Fruit fly (Drosophila melanogaster) whole organism, wandering third instar larva: ENCODE results near the gene Reph.
A peak's percentile ranks its signal among the peaks of the same experiment; 100 is the strongest.

Experiments
- Abd-B ChIP-seq: fragments of >200 bp; optimal IDR thresholded peaks from 2 replicates; lab custom pipeline; 2017; ENCODE audit warnings: missing biosample characterization, missing genetic modification characterization
- CG9705 ChIP-seq: fragments of 200-800 bp; sonication (Bioruptor generic); optimal IDR thresholded peaks from 2 replicates; lab custom pipeline; 2018; ENCODE audit warnings: missing biosample characterization, mild to moderate bottlenecking, missing genetic modification characterization
- CrebA ChIP-seq: fragments of 200-800 bp; sonication (Bioruptor generic); optimal IDR thresholded peaks from 2 replicates; lab custom pipeline; 2016; ENCODE audit warnings: missing biosample characterization, mild to moderate bottlenecking, missing genetic modification characterization, borderline replicate concordance
- Dfd ChIP-seq: fragments of >200 bp; optimal IDR thresholded peaks from 2 replicates; lab custom pipeline; 2017; ENCODE audit warnings: missing biosample characterization, missing genetic modification characterization
- Dif ChIP-seq: fragments of 200-275, 200-300 bp; sonication (Bioruptor generic); optimal IDR thresholded peaks from 2 replicates; lab custom pipeline; 2018; ENCODE audit warnings: missing biosample characterization, missing genetic modification characterization; ENCODE audit not compliant: partially characterized antibody
- GATAd ChIP-seq: sonication (Bioruptor generic); optimal IDR thresholded peaks from 2 replicates; lab custom pipeline; 2016; ENCODE audit warnings: missing biosample characterization, missing genetic modification characterization
- HLH106 ChIP-seq: fragments of 200-800 bp; optimal IDR thresholded peaks from 3 replicates; lab custom pipeline; 2019; ENCODE audit warnings: missing biosample characterization, mild to moderate bottlenecking, missing genetic modification characterization, moderate library complexity
- Hr78 ChIP-seq: fragments of >200 bp; optimal IDR thresholded peaks from 2 replicates; lab custom pipeline; 2017; ENCODE audit warnings: missing biosample characterization, missing genetic modification characterization
- Hr83 ChIP-seq: fragments of 200-300 bp; sonication (Bioruptor generic); optimal IDR thresholded peaks from 2 replicates; lab custom pipeline; 2016; ENCODE audit warnings: missing biosample characterization, mild to moderate bottlenecking, missing genetic modification characterization, moderate library complexity; ENCODE audit not compliant: poor library complexity, severe bottlenecking
- Jra ChIP-seq: sonication (Bioruptor generic); optimal IDR thresholded peaks from 2 replicates; lab custom pipeline; 2016; ENCODE audit warnings: missing biosample characterization, missing genetic modification characterization
- Mio ChIP-seq: sonication (Bioruptor generic); optimal IDR thresholded peaks from 2 replicates; lab custom pipeline; 2016; ENCODE audit warnings: missing biosample characterization, missing genetic modification characterization
- Myc ChIP-seq: fragments of >200 bp; optimal IDR thresholded peaks from 2 replicates; lab custom pipeline; 2017
- N ChIP-seq: fragments of >200 bp; optimal IDR thresholded peaks from 2 replicates; lab custom pipeline; 2018; ENCODE audit warnings: missing biosample characterization, missing external identifiers, missing genetic modification characterization
- OdsH ChIP-seq: fragments of 200-800 bp; sonication (Bioruptor generic); optimal IDR thresholded peaks from 2 replicates; lab custom pipeline; 2016; ENCODE audit warnings: missing biosample characterization, mild to moderate bottlenecking, missing genetic modification characterization
- Rel ChIP-seq, 2 experiments: fragments of 200-800 bp; sonication (Bioruptor generic) in 1 of 2; optimal IDR thresholded peaks; 2 replicates in 1 of 2; 3 replicates in 1 of 2; lab custom pipeline; 2016 to 2019; ENCODE audit warnings: mild to moderate bottlenecking in 2 of 2, missing biosample characterization in 2 of 2, missing genetic modification characterization in 2 of 2, moderate library complexity in 1 of 2
- Sp1 ChIP-seq: fragments of 200-800 bp; sonication (Bioruptor generic); optimal IDR thresholded peaks from 3 replicates; lab custom pipeline; 2019; ENCODE audit warnings: missing biosample characterization, mild to moderate bottlenecking, missing genetic modification characterization, moderate library complexity
- Vsx2 ChIP-seq: fragments of 200-300, 225-300 bp; sonication (Bioruptor generic); optimal IDR thresholded peaks from 2 replicates; lab custom pipeline; 2018; ENCODE audit warnings: missing biosample characterization, missing genetic modification characterization; ENCODE audit not compliant: partially characterized antibody
- br ChIP-seq: fragments of 200-800 bp; sonication (Bioruptor generic); optimal IDR thresholded peaks from 2 replicates; lab custom pipeline; 2016; ENCODE audit warnings: missing biosample characterization, missing genetic modification characterization
- brk ChIP-seq: fragments of 200-800 bp; sonication (Bioruptor generic); optimal IDR thresholded peaks from 2 replicates; lab custom pipeline; 2016; ENCODE audit warnings: missing biosample characterization, mild to moderate bottlenecking, missing genetic modification characterization
- dl ChIP-seq, 2 experiments: fragments of 175-275, 200-275 bp in 1 of 2; fragments of 200-275 bp in 1 of 2; sonication (Bioruptor generic); optimal IDR thresholded peaks; lab custom pipeline; 2018; ENCODE audit warnings: mild to moderate bottlenecking in 2 of 2, missing biosample characterization in 2 of 2, missing genetic modification characterization in 2 of 2, moderate library complexity in 2 of 2; ENCODE audit not compliant: partially characterized antibody in 2 of 2, insufficient read depth in 1 of 2
- dmrt93B ChIP-seq: fragments of 200-800 bp; sonication (Bioruptor generic); optimal IDR thresholded peaks from 2 replicates; lab custom pipeline; 2018; ENCODE audit warnings: missing biosample characterization, mild to moderate bottlenecking, missing genetic modification characterization
- dsf ChIP-seq: sonication (Bioruptor generic); optimal IDR thresholded peaks from 2 replicates; lab custom pipeline; 2016; ENCODE audit warnings: missing biosample characterization, missing genetic modification characterization, borderline replicate concordance
- ey ChIP-seq: fragments of 200-800 bp; sonication (Bioruptor generic); optimal IDR thresholded peaks from 2 replicates; lab custom pipeline; 2016; ENCODE audit warnings: missing biosample characterization, missing genetic modification characterization
- foxo ChIP-seq, 2 experiments: fragments of 200-800 bp; sonication (Bioruptor generic); optimal IDR thresholded peaks; 2 replicates in 1 of 2; 3 replicates in 1 of 2; lab custom pipeline; 2016 to 2017; ENCODE audit warnings: missing biosample characterization in 2 of 2, missing genetic modification characterization in 2 of 2
- fru ChIP-seq: fragments of 200-800 bp; sonication (Bioruptor generic); optimal IDR thresholded peaks from 3 replicates; lab custom pipeline; 2016; ENCODE audit warnings: missing biosample characterization, mild to moderate bottlenecking, missing genetic modification characterization
- h ChIP-seq: fragments of 200-800 bp; sonication (Bioruptor generic); optimal IDR thresholded peaks from 3 replicates; lab custom pipeline; 2016; ENCODE audit warnings: missing biosample characterization, mild to moderate bottlenecking, missing genetic modification characterization
- jim ChIP-seq: fragments of 175-275, 200-325 bp; sonication (Bioruptor generic); optimal IDR thresholded peaks from 2 replicates; lab custom pipeline; 2016; ENCODE audit warnings: missing biosample characterization, mild to moderate bottlenecking, missing genetic modification characterization
- lola ChIP-seq: fragments of >200 bp; optimal IDR thresholded peaks from 2 replicates; lab custom pipeline; 2017; ENCODE audit warnings: missing biosample characterization, missing genetic modification characterization
- pan ChIP-seq: fragments of >200 bp; optimal IDR thresholded peaks from 2 replicates; lab custom pipeline; 2017
- psq ChIP-seq: fragments of 200-800 bp; sonication (Bioruptor generic); optimal IDR thresholded peaks from 3 replicates; lab custom pipeline; 2017; ENCODE audit warnings: missing biosample characterization, mild to moderate bottlenecking, missing genetic modification characterization, moderate library complexity
- rgr ChIP-seq: fragments of 200-800 bp; sonication (Bioruptor generic); optimal IDR thresholded peaks from 3 replicates; lab custom pipeline; 2016; ENCODE audit warnings: missing biosample characterization, mild to moderate bottlenecking, missing genetic modification characterization
- sage ChIP-seq: fragments of 200-800 bp; sonication (Bioruptor generic); optimal IDR thresholded peaks from 2 replicates; lab custom pipeline; 2016; ENCODE audit warnings: missing biosample characterization, mild to moderate bottlenecking, missing genetic modification characterization
- sv ChIP-seq: fragments of 200-800 bp; sonication (Bioruptor generic); optimal IDR thresholded peaks from 3 replicates; lab custom pipeline; 2016; ENCODE audit warnings: missing biosample characterization, missing genetic modification characterization
- tai ChIP-seq: sonication (Bioruptor generic); optimal IDR thresholded peaks from 2 replicates; lab custom pipeline; 2016; ENCODE audit warnings: missing biosample characterization, missing genetic modification characterization
- woc ChIP-seq: sonication (Bioruptor generic); optimal IDR thresholded peaks from 2 replicates; lab custom pipeline; 2016; ENCODE audit warnings: missing biosample characterization, mild to moderate bottlenecking, missing genetic modification characterization

The Reph gene

DNA sequence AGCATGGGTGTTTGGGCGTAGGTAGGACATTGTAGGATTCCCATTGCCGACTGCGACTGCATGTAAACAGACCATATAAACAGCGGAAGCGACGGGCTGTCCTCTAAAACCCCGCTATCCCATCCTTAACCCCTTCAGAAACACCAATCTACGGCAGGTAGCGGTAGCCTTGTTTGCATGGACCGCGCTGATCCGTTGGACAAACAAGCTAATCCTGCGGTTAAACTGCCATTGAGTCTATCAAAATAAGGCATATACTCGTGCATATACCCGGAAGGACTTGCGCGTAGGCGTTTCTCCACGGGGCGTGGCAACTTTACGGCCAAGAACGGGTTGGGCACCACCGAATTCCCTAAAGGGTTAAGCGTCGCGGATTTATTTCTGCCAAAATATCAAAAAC, 30.6 kb downstream of the Reph start:
- TF ChIP-seq dl (GFP tag; optimal IDR thresholded peaks at IDR 0.05; lab: Kevin White, UChicago; ENCODE audit: insufficient read depth in 1 of 2, partially characterized antibody in 2 of 2), result no peak
- TF ChIP-seq sv (GFP tag; lab: Kevin White, UChicago), result no peak
- no peak for TF ChIP-seq lola (GFP tag; lab: Kevin White, UChicago)
- TF ChIP-seq tai, result no peak
- no peak for TF ChIP-seq psq (GFP tag; lab: Kevin White, UChicago)
- TF ChIP-seq jim (GFP tag; lab: Kevin White, UChicago), result no peak
- TF ChIP-seq sage (GFP tag; lab: Kevin White, UChicago), result no peak
- no peak for TF ChIP-seq Dfd (GFP tag; lab: Kevin White, UChicago)
- TF ChIP-seq ey, result no peak
- TF ChIP-seq Myc (lab: Kevin White, UChicago), result no peak
- TF ChIP-seq HLH106 (tag; lab: Kevin White, UChicago), result no peak
- no peak for TF ChIP-seq Sp1 (GFP tag; lab: Kevin White, UChicago)
- no peak for TF ChIP-seq brk (GFP tag; lab: Kevin White, UChicago)
- TF ChIP-seq dmrt93B (GFP tag; lab: Kevin White, UChicago), result no peak
- TF ChIP-seq h (GFP tag; lab: Kevin White, UChicago), result no peak
- TF ChIP-seq Rel (GFP tag; optimal IDR thresholded peaks at IDR 0.05; lab: Kevin White, UChicago), result no peak
- no peak for TF ChIP-seq Rel (tag; optimal IDR thresholded peaks at IDR 0.05; lab: Kevin White, UChicago)
- TF ChIP-seq pan, result no peak
- no peak for TF ChIP-seq br (GFP tag; lab: Kevin White, UChicago)
- no peak for TF ChIP-seq dsf (GFP tag; lab: Kevin White, UChicago)
- no peak for TF ChIP-seq Hr83 (GFP tag; lab: Kevin White, UChicago)

- peak; percentile 24 for TF ChIP-seq Dif (GFP tag; lab: Kevin White, UChicago)
- no peak for TF ChIP-seq Hr78 (GFP tag; lab: Kevin White, UChicago)
- TF ChIP-seq CG9705 (GFP tag; lab: Kevin White, UChicago), result no peak
- no peak for TF ChIP-seq Rel (GFP tag; optimal IDR thresholded peaks at IDR 0.05; lab: Kevin White, UChicago)
- peak; percentile 78 for TF ChIP-seq Rel (tag; optimal IDR thresholded peaks at IDR 0.05; lab: Kevin White, UChicago)
- TF ChIP-seq sv (GFP tag; lab: Kevin White, UChicago), result no peak
- TF ChIP-seq fru (GFP tag; lab: Kevin White, UChicago), result no peak
- TF ChIP-seq ey, result no peak
- TF ChIP-seq dl (GFP tag; optimal IDR thresholded peaks at IDR 0.05; lab: Kevin White, UChicago; ENCODE audit: insufficient read depth in 1 of 2, partially characterized antibody in 2 of 2), result peak in 1 of 2 experiments; percentile 12
- TF ChIP-seq, all 38 proteins: peak for 3
These were observed 31.9 kb downstream of the Reph start for dm6 chr2L:3835221-3835620.

dm6 chr2L:3836440-3836890, 33.1 kb downstream of the Reph start, which contains the start of gene slp2:
slp2 (plus strand) TSS chr2L:3836840.
- no peak for TF ChIP-seq OdsH
- TF ChIP-seq rgr (GFP tag; lab: Kevin White, UChicago), result no peak
- TF ChIP-seq Hr78 (GFP tag; lab: Kevin White, UChicago), result no peak
- no peak for TF ChIP-seq dmrt93B (GFP tag; lab: Kevin White, UChicago)
- TF ChIP-seq sv (GFP tag; lab: Kevin White, UChicago), result no peak
- no peak for TF ChIP-seq psq (GFP tag; lab: Kevin White, UChicago)
- TF ChIP-seq HLH106 (tag; lab: Kevin White, UChicago), result no peak
- TF ChIP-seq foxo (GFP tag; optimal IDR thresholded peaks at IDR 0.05; lab: Kevin White, UChicago), result no peak
- no peak for TF ChIP-seq br (GFP tag; lab: Kevin White, UChicago)
- no peak for TF ChIP-seq dsf (GFP tag; lab: Kevin White, UChicago)
- no peak for TF ChIP-seq tai

- no peak for TF ChIP-seq OdsH
- TF ChIP-seq fru (GFP tag; lab: Kevin White, UChicago), result peak; percentile 1
- TF ChIP-seq, all 38 proteins: peak for 1
These were observed 37.6 kb downstream of the Reph start for dm6 chr2L:3840975-3841374.

DNA sequence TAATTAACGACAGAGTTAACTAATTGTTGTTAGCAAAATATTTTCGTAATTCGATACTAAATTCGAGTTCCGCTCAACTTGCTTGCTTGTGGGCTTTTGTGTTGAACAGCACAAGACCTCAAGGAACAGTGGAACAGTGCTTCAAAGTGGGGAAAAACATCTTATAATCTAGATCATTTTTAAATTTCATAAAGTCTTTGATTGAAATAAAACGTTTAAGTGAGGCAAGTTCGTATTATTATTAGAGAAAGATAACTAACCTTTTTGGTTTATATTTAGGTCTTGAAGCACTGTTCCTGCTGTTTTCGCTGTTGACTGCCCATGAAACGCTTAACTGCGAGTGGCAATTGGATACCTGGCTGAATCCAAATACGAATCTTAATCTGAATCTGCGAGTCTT, 40.8 kb downstream of the Reph start:
- TF ChIP-seq br (GFP tag; lab: Kevin White, UChicago) (peak; percentile 45), lola (GFP tag; lab: Kevin White, UChicago) (no peak), N (no peak), CrebA (GFP tag; lab: Kevin White, UChicago) (no peak), sv (GFP tag; lab: Kevin White, UChicago) (no peak), Jra (GFP tag; lab: Kevin White, UChicago) (no peak), pan (no peak), tai (peak; percentile 20), Hr78 (GFP tag; lab: Kevin White, UChicago) (no peak), sage (GFP tag; lab: Kevin White, UChicago) (no peak), woc (no peak), GATAd (no peak), fru (GFP tag; lab: Kevin White, UChicago) (no peak), Myc (lab: Kevin White, UChicago) (no peak), foxo (GFP tag; optimal IDR thresholded peaks at IDR 0.05; lab: Kevin White, UChicago) (no peak), Abd-B (GFP tag; lab: Kevin White, UChicago) (no peak), OdsH (peak; percentile 61), psq (GFP tag; lab: Kevin White, UChicago) (peak; percentile 43), Rel (GFP tag; optimal IDR thresholded peaks at IDR 0.05; lab: Kevin White, UChicago) (no peak), Rel (tag; optimal IDR thresholded peaks at IDR 0.05; lab: Kevin White, UChicago) (no peak), HLH106 (tag; lab: Kevin White, UChicago) (no peak), rgr (GFP tag; lab: Kevin White, UChicago) (peak; percentile 53), Hr83 (GFP tag; lab: Kevin White, UChicago) (no peak), dl (GFP tag; optimal IDR thresholded peaks at IDR 0.05; lab: Kevin White, UChicago; ENCODE audit: insufficient read depth in 1 of 2, partially characterized antibody in 2 of 2) (no peak), Vsx2 (GFP tag; lab: Kevin White, UChicago) (no peak), jim (GFP tag; lab: Kevin White, UChicago) (no peak), Mio (no peak), Dfd (GFP tag; lab: Kevin White, UChicago) (no peak), Sp1 (GFP tag; lab: Kevin White, UChicago) (peak; percentile 38)
